Fruit fly (Drosophila melanogaster) whole organism, prepupa: ENCODE results near the gene CG6678.

Experiments
- CG32006 ChIP-seq: fragments of 200-800 bp; sonication (Bioruptor generic); optimal IDR thresholded peaks from 3 replicates; lab custom pipeline; 2017; ENCODE audit warnings: missing biosample characterization, mild to moderate bottlenecking, missing genetic modification characterization
- CG6808 ChIP-seq: fragments of 200-800 bp; sonication (Bioruptor generic); optimal IDR thresholded peaks from 3 replicates; lab custom pipeline; 2017; ENCODE audit warnings: missing biosample characterization, missing genetic modification characterization, mild to moderate bottlenecking, moderate library complexity, missing genetic modification reagents
- CG6854 ChIP-seq: fragments of 200-800 bp; sonication (Bioruptor generic); optimal IDR thresholded peaks from 2 replicates; lab custom pipeline; 2017; ENCODE audit warnings: missing biosample characterization, mild to moderate bottlenecking, missing genetic modification characterization
- CG8319 ChIP-seq: fragments of 200-800 bp; sonication (Bioruptor generic); optimal IDR thresholded peaks from 3 replicates; lab custom pipeline; 2016; ENCODE audit warnings: missing biosample characterization, missing genetic modification characterization
- Ets96B ChIP-seq: fragments of 200-800 bp; optimal IDR thresholded peaks from 2 replicates; lab custom pipeline; 2019; ENCODE audit warnings: missing biosample characterization, mild to moderate bottlenecking, missing genetic modification characterization, moderate library complexity
- Hr38 ChIP-seq: sonication (Bioruptor generic); optimal IDR thresholded peaks from 2 replicates; lab custom pipeline; 2016; ENCODE audit warnings: missing biosample characterization, missing genetic modification characterization
- Lpt ChIP-seq: fragments of 200-800 bp; sonication (Bioruptor generic); optimal IDR thresholded peaks from 3 replicates; lab custom pipeline; 2016; ENCODE audit warnings: missing biosample characterization, missing genetic modification characterization
- Sox102F ChIP-seq: fragments of 200-800 bp; sonication (Bioruptor generic); optimal IDR thresholded peaks from 2 replicates; lab custom pipeline; 2016; ENCODE audit warnings: missing biosample characterization, mild to moderate bottlenecking, missing genetic modification characterization
- Sox14 ChIP-seq: fragments of 200-800 bp; sonication (Bioruptor generic); optimal IDR thresholded peaks from 3 replicates; lab custom pipeline; 2016; ENCODE audit warnings: missing biosample characterization, missing genetic modification characterization
- Sox15 ChIP-seq: fragments of 200-800 bp; sonication (Bioruptor generic); optimal IDR thresholded peaks from 3 replicates; lab custom pipeline; 2016; ENCODE audit warnings: missing biosample characterization, missing genetic modification characterization

DNA sequence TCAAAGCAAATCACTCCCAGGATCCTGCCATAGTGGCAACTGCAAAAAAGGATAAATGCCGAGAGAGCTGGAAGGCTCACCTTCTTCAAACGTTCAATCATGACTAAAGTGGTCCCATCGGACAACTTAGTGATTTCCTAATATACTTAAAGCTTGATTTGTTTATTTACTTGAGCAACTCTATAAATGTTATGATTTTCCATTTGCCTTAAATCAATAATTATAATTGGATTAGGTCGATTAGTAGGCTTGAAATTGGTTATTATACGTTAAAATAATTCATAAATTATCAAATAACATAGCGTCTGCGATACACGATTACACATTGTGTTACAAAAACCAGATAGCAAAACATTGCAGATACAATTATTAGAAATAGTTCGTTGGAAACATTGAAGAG is 41.7 kb upstream of the CG6678 start, which contains the start of gene Gr93c:
- no peak for TF ChIP-seq Lpt (GFP tag; lab: Kevin White, UChicago)
- no peak for TF ChIP-seq Ets96B (tag; lab: Kevin White, UChicago)
- no peak for TF ChIP-seq CG6854
- no peak for TF ChIP-seq Sox15
- TF ChIP-seq CG32006 (GFP tag; lab: Kevin White, UChicago): no peak
- TF ChIP-seq CG8319: no peak
- TF ChIP-seq CG6808 (GFP tag; lab: Kevin White, UChicago): no peak
- TF ChIP-seq Sox14 (GFP tag; lab: Kevin White, UChicago): no peak
- TF ChIP-seq Sox102F (GFP tag; lab: Kevin White, UChicago): no peak
- TF ChIP-seq Hr38 (GFP tag; lab: Kevin White, UChicago): no peak
